Worm (Caenorhabditis elegans) whole organism, young adult: ENCODE measurements around the gene F26A1.4.

ENCODE experiments used
- F52B5.7 ChIP-seq: sonication (generic microtip); optimal IDR thresholded peaks from 2 replicates; lab custom pipeline; 2016; ENCODE audit warnings: mild to moderate bottlenecking, missing genetic modification characterization, missing compliant biosample characterization
- ekl-4 ChIP-seq: fragments of 200-800 bp; sonication (Bioruptor generic); IDR thresholded peaks from 2 replicates; pipeline ENCODE4 v1.3.6; 2022; ENCODE audit warnings: missing genetic modification reagents, missing genetic modification characterization, missing compliant biosample characterization
- rcor-1 ChIP-seq: fragments of 200-800 bp; sonication (Bioruptor generic); IDR thresholded peaks from 2 replicates; pipeline ENCODE4 v1.3.6; 2022; ENCODE audit warnings: missing genetic modification reagents, missing genetic modification characterization, missing compliant biosample characterization

ce11 chrIII:4859039-4859438, 41.7 kb downstream of the F26A1.4 start, which contains the start of gene C35D10.6:
- TF ChIP-seq ekl-4 (GFP tag; lab: Robert Waterston, UW) (no peak), F52B5.7 (tag; lab: Kevin White, UChicago) (no peak), rcor-1 (GFP tag; lab: Robert Waterston, UW) (no peak)
